Fruit fly (Drosophila melanogaster) whole organism: ENCODE measurements around the gene CG11248.
A peak's percentile ranks its signal among the peaks of the same experiment; 100 is the strongest.

ENCODE experiments used
- CG8478 ChIP-seq: fragments of >200 bp; optimal IDR thresholded peaks from 2 replicates; lab custom pipeline; 2018; ENCODE audit warnings: inconsistent platforms
- Dll ChIP-seq: fragments of >200 bp; optimal IDR thresholded peaks from 2 replicates; lab custom pipeline; 2017
- EcR ChIP-seq, 2 experiments: fragments of >200 bp; optimal IDR thresholded peaks; 2 replicates each; lab custom pipeline; 2017; ENCODE audit warnings: missing biosample characterization in 2 of 2, missing genetic modification characterization in 2 of 2, missing genetic modification reagents in 2 of 2
- pan ChIP-seq: fragments of >200 bp; optimal IDR thresholded peaks from 2 replicates; lab custom pipeline; 2017
- psq ChIP-seq: fragments of >200 bp; optimal IDR thresholded peaks from 2 replicates; lab custom pipeline; 2017
- usp ChIP-seq: fragments of >200 bp; optimal IDR thresholded peaks from 2 replicates; lab custom pipeline; 2017; ENCODE audit warnings: missing biosample characterization, missing genetic modification characterization, mixed read lengths

Gene CG11248

dm6 chr3L:21679687-21680086, at the start of gene CG11248, which contains the start of gene Als2:
TSS of gene CG11248 (plus strand) at chr3L:21680050.
TSS of gene Als2 (minus strand) at chr3L:21679755.
- TF ChIP-seq CG8478 (lab: Kevin White, UChicago), result no peak

- no peak for TF ChIP-seq CG8478 (lab: Kevin White, UChicago)
- TF ChIP-seq Dll, result no peak
- no peak for TF ChIP-seq EcR (GFP tag; optimal IDR thresholded peaks at IDR 0.05; lab: Kevin White, UChicago)
- TF ChIP-seq psq (lab: Kevin White, UChicago), result no peak
- no peak for TF ChIP-seq usp (GFP tag; lab: Kevin White, UChicago)
- TF ChIP-seq pan (lab: Kevin White, UChicago), result no peak
Observed at dm6 chr3L:21634152-21634689, 45.6 kb upstream of the CG11248 start, which contains the start of gene MED1. TSS of gene MED1 (minus strand) at chr3L:21634446.

- TF ChIP-seq usp (GFP tag; lab: Kevin White, UChicago) (no peak), CG8478 (lab: Kevin White, UChicago) (no peak), psq (lab: Kevin White, UChicago) (no peak), EcR (GFP tag; optimal IDR thresholded peaks at IDR 0.05; lab: Kevin White, UChicago) (no peak), pan (lab: Kevin White, UChicago) (no peak), Dll (no peak)
Observed at dm6 chr3L:21635208-21635607, 44.6 kb upstream of the CG11248 start, which contains the start of gene ORMDL. TSS of gene ORMDL (plus strand) at chr3L:21635305.

- no peak for TF ChIP-seq Dll
- TF ChIP-seq usp (GFP tag; lab: Kevin White, UChicago), result no peak
- no peak for TF ChIP-seq CG8478 (lab: Kevin White, UChicago)
- TF ChIP-seq EcR (GFP tag; optimal IDR thresholded peaks at IDR 0.05; lab: Kevin White, UChicago), result no peak
- TF ChIP-seq psq (lab: Kevin White, UChicago), result no peak
- TF ChIP-seq pan (lab: Kevin White, UChicago), result no peak
Observed at dm6 chr3L:21636265-21636993, 43.4 kb upstream of the CG11248 start, which contains the start of gene CG32444. TSS of gene CG32444 (plus strand) at chr3L:21636947.

- TF ChIP-seq psq (lab: Kevin White, UChicago), result no peak
- TF ChIP-seq pan (lab: Kevin White, UChicago), result no peak
- no peak for TF ChIP-seq Dll
- TF ChIP-seq usp (GFP tag; lab: Kevin White, UChicago), result no peak
- TF ChIP-seq EcR (GFP tag; optimal IDR thresholded peaks at IDR 0.05; lab: Kevin White, UChicago), result no peak
- no peak for TF ChIP-seq CG8478 (lab: Kevin White, UChicago)
Observed at dm6 chr3L:21639059-21639458, 40.8 kb upstream of the CG11248 start, which contains the start of gene CG32445. TSS of gene CG32445 (plus strand) at chr3L:21639359.

- no peak for TF ChIP-seq usp (GFP tag; lab: Kevin White, UChicago)
- no peak for TF ChIP-seq EcR (GFP tag; optimal IDR thresholded peaks at IDR 0.05; lab: Kevin White, UChicago)
- TF ChIP-seq psq (lab: Kevin White, UChicago), result no peak
- TF ChIP-seq Dll, result no peak
- TF ChIP-seq pan (lab: Kevin White, UChicago), result no peak
- no peak for TF ChIP-seq CG8478 (lab: Kevin White, UChicago)
Observed at dm6 chr3L:21640815-21641214, 39.0 kb upstream of the CG11248 start, which contains the start of gene Atox1. TSS of gene Atox1 (plus strand) at chr3L:21640995.

- no peak for TF ChIP-seq CG8478 (lab: Kevin White, UChicago)
- TF ChIP-seq EcR (GFP tag; optimal IDR thresholded peaks at IDR 0.05; lab: Kevin White, UChicago), result no peak
- TF ChIP-seq usp (GFP tag; lab: Kevin White, UChicago), result no peak
- TF ChIP-seq psq (lab: Kevin White, UChicago), result no peak
- no peak for TF ChIP-seq Dll
- TF ChIP-seq pan (lab: Kevin White, UChicago), result no peak
Observed at dm6 chr3L:21642908-21643572, 36.8 kb upstream of the CG11248 start.

- TF ChIP-seq psq (lab: Kevin White, UChicago) (no peak), usp (GFP tag; lab: Kevin White, UChicago) (no peak), CG8478 (lab: Kevin White, UChicago) (no peak), Dll (no peak), EcR (GFP tag; optimal IDR thresholded peaks at IDR 0.05; lab: Kevin White, UChicago) (peak in 1 of 2 experiments; percentile 79)
Observed at dm6 chr3L:21644176-21644575, 35.7 kb upstream of the CG11248 start.

- TF ChIP-seq Dll, result no peak
- TF ChIP-seq CG8478 (lab: Kevin White, UChicago), result no peak
- TF ChIP-seq pan (lab: Kevin White, UChicago), result no peak
- TF ChIP-seq psq (lab: Kevin White, UChicago), result no peak
- no peak for TF ChIP-seq usp (GFP tag; lab: Kevin White, UChicago)
- no peak for TF ChIP-seq EcR (GFP tag; optimal IDR thresholded peaks at IDR 0.05; lab: Kevin White, UChicago)
Observed at dm6 chr3L:21644607-21645006, 35.2 kb upstream of the CG11248 start, which contains the start of gene CG43980. TSS of gene CG43980 (plus strand) at chr3L:21644958.

- TF ChIP-seq EcR (GFP tag; optimal IDR thresholded peaks at IDR 0.05; lab: Kevin White, UChicago) (no peak), pan (lab: Kevin White, UChicago) (no peak), Dll (no peak), CG8478 (lab: Kevin White, UChicago) (no peak), usp (GFP tag; lab: Kevin White, UChicago) (no peak), psq (lab: Kevin White, UChicago) (no peak)
Observed at dm6 chr3L:21645878-21646277, 34.0 kb upstream of the CG11248 start.

- TF ChIP-seq psq (lab: Kevin White, UChicago) (no peak), EcR (GFP tag; optimal IDR thresholded peaks at IDR 0.05; lab: Kevin White, UChicago) (no peak), usp (GFP tag; lab: Kevin White, UChicago) (no peak), Dll (no peak), CG8478 (lab: Kevin White, UChicago) (no peak), pan (lab: Kevin White, UChicago) (no peak)
Observed at dm6 chr3L:21647853-21648252, 32.0 kb upstream of the CG11248 start.
